Fruit fly (Drosophila melanogaster): ENCODE data around the gene CG8578.
A peak's percentile ranks its signal among the peaks of the same experiment; 100 is the strongest.

Gene CG8578

dm6 chrX:15841346-15841745 lies 2.9 kb upstream of the CG8578 start (continued):
- TF ChIP-seq dysf (GFP tag; IDR thresholded peaks at IDR 0.05) = no peak
- no peak for TF ChIP-seq CG10321 (GFP tag; IDR thresholded peaks at IDR 0.05)
- no peak for TF ChIP-seq Aef1 (GFP tag; IDR thresholded peaks at IDR 0.05)
- no peak for TF ChIP-seq CG17829 (tag; optimal IDR thresholded peaks at IDR 0.05)
- TF ChIP-seq CHES-1-like (GFP tag; optimal IDR thresholded peaks at IDR 0.05) = no peak
- no peak for TF ChIP-seq Hey (tag; optimal IDR thresholded peaks at IDR 0.05)
- no peak for TF ChIP-seq CG7786 (GFP tag; optimal IDR thresholded peaks at IDR 0.05)
- no peak for TF ChIP-seq fd64A (GFP tag; optimal IDR thresholded peaks at IDR 0.05)
- TF ChIP-seq CG8281 (tag; optimal IDR thresholded peaks at IDR 0.05) = no peak
- TF ChIP-seq MESR4 (GFP tag; optimal IDR thresholded peaks at IDR 0.05) = no peak
- TF ChIP-seq nerfin-2 (GFP tag; IDR thresholded peaks at IDR 0.05; ENCODE audit: partially characterized antibody) = peak; percentile 96
- no peak for TF ChIP-seq CG11695 (GFP tag; IDR thresholded peaks at IDR 0.05)
- TF ChIP-seq vnd (GFP tag; IDR thresholded peaks at IDR 0.05; ENCODE audit: partially characterized antibody) = peak; percentile 94
- no peak for TF ChIP-seq pzg (GFP tag; optimal IDR thresholded peaks at IDR 0.05)
- TF ChIP-seq CG10959 (GFP tag; IDR thresholded peaks at IDR 0.05) = no peak
- TF ChIP-seq CG34376 (GFP tag; optimal IDR thresholded peaks at IDR 0.05) = no peak
- peak; percentile 95 for TF ChIP-seq ato (GFP tag; IDR thresholded peaks at IDR 0.05; ENCODE audit: partially characterized antibody)
- no peak for TF ChIP-seq CG6689 (GFP tag; IDR thresholded peaks at IDR 0.05)
- peak; percentile 65; the same call in 3 of the 4 replicates for TF ChIP-seq Dll (GFP tag; IDR thresholded peaks at IDR 0.05; ENCODE audit: partially characterized antibody)
- peak; percentile 47 for TF ChIP-seq unc-4 (GFP tag; IDR thresholded peaks at IDR 0.05; ENCODE audit: partially characterized antibody)
- no peak for TF ChIP-seq sisA (GFP tag; IDR thresholded peaks at IDR 0.05)
- TF ChIP-seq CG7928 (GFP tag; optimal IDR thresholded peaks at IDR 0.05) = no peak
- TF ChIP-seq Med (GFP tag) = no peak
- TF ChIP-seq CG17385 (GFP tag; optimal IDR thresholded peaks at IDR 0.05) = no peak
- TF ChIP-seq Ssrp (tag; optimal IDR thresholded peaks at IDR 0.05) = no peak
- TF ChIP-seq Max (GFP tag; optimal IDR thresholded peaks at IDR 0.05) = no peak
- TF ChIP-seq ara (GFP tag; IDR thresholded peaks at IDR 0.05) = no peak
- peak; percentile 26 for TF ChIP-seq Sry-δ (GFP tag; optimal IDR thresholded peaks at IDR 0.05)
- TF ChIP-seq dmrt11E (tag; optimal IDR thresholded peaks at IDR 0.05) = no peak
- TF ChIP-seq CG9609 (GFP tag; optimal IDR thresholded peaks at IDR 0.05) = no peak
- TF ChIP-seq luna (GFP tag; optimal IDR thresholded peaks at IDR 0.05) = no peak
- no peak for TF ChIP-seq Myb (GFP tag; optimal IDR thresholded peaks at IDR 0.05)
- TF ChIP-seq row (GFP tag; IDR thresholded peaks at IDR 0.05) = no peak
- TF ChIP-seq Spps (tag; optimal IDR thresholded peaks at IDR 0.05) = no peak
- no peak for TF ChIP-seq Fer1 (GFP tag; optimal IDR thresholded peaks at IDR 0.05)
- TF ChIP-seq Atf3 (GFP tag; optimal IDR thresholded peaks at IDR 0.05) = no peak
- no peak for TF ChIP-seq hkb (optimal IDR thresholded peaks at IDR 0.05)
- TF ChIP-seq hkb (GFP tag; IDR thresholded peaks at IDR 0.05) = no peak
- TF ChIP-seq ERR (GFP tag; optimal IDR thresholded peaks at IDR 0.05) = no peak
- no peak for TF ChIP-seq CG6272 (GFP tag; IDR thresholded peaks at IDR 0.05)
- peak; percentile 64; the same call in 2 of the 3 replicates for TF ChIP-seq knrl (GFP tag; IDR thresholded peaks at IDR 0.05; ENCODE audit: partially characterized antibody)
- TF ChIP-seq Neu2 (GFP tag; optimal IDR thresholded peaks at IDR 0.05; ENCODE audit: borderline replicate concordance) = no peak
- no peak for TF ChIP-seq tgo (GFP tag; IDR thresholded peaks at IDR 0.05)
- no peak for TF ChIP-seq tin (GFP tag; optimal IDR thresholded peaks at IDR 0.05)
- no peak for TF ChIP-seq BtbVII (GFP tag; optimal IDR thresholded peaks at IDR 0.05)
- peak; percentile 82 for TF ChIP-seq inv (GFP tag; IDR thresholded peaks at IDR 0.05; ENCODE audit: partially characterized antibody)
- peak; percentile 60; the same call in 2 of the 3 replicates for TF ChIP-seq CG34224 (GFP tag; IDR thresholded peaks at IDR 0.05; ENCODE audit: partially characterized antibody)
- TF ChIP-seq CG7963 (GFP tag; IDR thresholded peaks at IDR 0.05; ENCODE audit: partially characterized antibody) = peak; percentile 99
- TF ChIP-seq CG3838 (GFP tag; optimal IDR thresholded peaks at IDR 0.05) = no peak
- TF ChIP-seq CG32532 (GFP tag; IDR thresholded peaks at IDR 0.05) = no peak
- TF ChIP-seq bsh (GFP tag; optimal IDR thresholded peaks at IDR 0.05) = no peak
- TF ChIP-seq Hr39 (optimal IDR thresholded peaks at IDR 0.05) = no peak

All from whole organism, embryonic.